Worm (Caenorhabditis elegans): Measurements from ENCODE around the gene set-2.

set-2 gene

DNA sequence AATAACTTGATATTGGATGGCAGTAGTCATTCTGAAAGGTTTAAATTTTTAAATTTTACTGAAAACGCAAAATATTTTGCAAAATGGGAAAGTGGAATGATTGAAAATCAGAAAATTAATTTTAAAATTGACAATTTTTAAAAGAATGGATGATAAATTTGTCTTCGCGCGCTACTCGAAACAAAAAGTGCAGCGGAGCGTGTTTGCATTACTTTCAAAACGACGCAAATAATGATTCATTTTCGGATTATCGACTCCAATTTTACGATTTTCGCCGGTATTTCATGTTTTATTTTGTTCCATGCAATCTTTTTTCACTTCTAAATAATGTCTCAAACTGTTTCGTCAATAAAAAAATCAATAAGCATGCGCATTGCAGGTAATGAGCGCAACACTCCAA is 51.7 kb downstream of the set-2 start, which contains the start of the genes tost-1 and arx-6 (continued):
- TF ChIP-seq nhr-47 (tag; optimal IDR thresholded peaks at IDR 0.05): peak; percentile 48
- no peak for TF ChIP-seq egl-27 (tag; optimal IDR thresholded peaks at IDR 0.05)
- peak; percentile 36 for TF ChIP-seq xbp-1 (tag; optimal IDR thresholded peaks at IDR 0.05)
- peak; percentile 46 for TF ChIP-seq blmp-1 (tag; optimal IDR thresholded peaks at IDR 0.05)
- peak; percentile 38 for TF ChIP-seq fos-1 (tag; optimal IDR thresholded peaks at IDR 0.05)
- peak; percentile 51 for TF ChIP-seq lin-15B (tag; optimal IDR thresholded peaks at IDR 0.05)
- TF ChIP-seq nhr-20 (tag; optimal IDR thresholded peaks at IDR 0.05): peak; percentile 36
- TF ChIP-seq unc-30 (tag; optimal IDR thresholded peaks at IDR 0.05): no peak
- TF ChIP-seq nhr-19 (GFP tag; conservative IDR thresholded peaks at IDR 0.05): peak; percentile 20; the same call in 1 of the 2 replicates
- TF ChIP-seq efl-3 (GFP tag; optimal IDR thresholded peaks at IDR 0.05): no peak
- TF ChIP-seq pag-3 (tag; optimal IDR thresholded peaks at IDR 0.05; ENCODE audit: borderline replicate concordance, insufficient read depth): no peak
- TF ChIP-seq ztf-4 (tag; optimal IDR thresholded peaks at IDR 0.05): no peak
- TF ChIP-seq swsn-7 (tag; optimal IDR thresholded peaks at IDR 0.05): peak; percentile 23
- no peak for TF ChIP-seq ets-5 (GFP tag; IDR thresholded peaks at IDR 0.05)
- peak; percentile 62 for TF ChIP-seq snu-23 (GFP tag; optimal IDR thresholded peaks at IDR 0.05)
- TF ChIP-seq lin-13 (GFP tag; optimal IDR thresholded peaks at IDR 0.05): no peak
- no peak for TF ChIP-seq ceh-90 (tag; optimal IDR thresholded peaks at IDR 0.05)
- no peak for TF ChIP-seq sptf-1 (tag; optimal IDR thresholded peaks at IDR 0.05)
- TF ChIP-seq unc-86 (tag; optimal IDR thresholded peaks at IDR 0.05): no peak
- TF ChIP-seq lin-39 (tag; optimal IDR thresholded peaks at IDR 0.05): no peak
- no peak for TF ChIP-seq zag-1 (tag; optimal IDR thresholded peaks at IDR 0.05)
- no peak for TF ChIP-seq aha-1 (tag; optimal IDR thresholded peaks at IDR 0.05)
- TF ChIP-seq ceh-63 (GFP tag; optimal IDR thresholded peaks at IDR 0.05): no peak
- no peak for TF ChIP-seq fkh-4 (tag; optimal IDR thresholded peaks at IDR 0.05; ENCODE audit: borderline replicate concordance)
- no peak for TF ChIP-seq aly-2 (tag; optimal IDR thresholded peaks at IDR 0.05)
- no peak for TF ChIP-seq zip-4 (GFP tag; optimal IDR thresholded peaks at IDR 0.05)
- peak; percentile 51 for TF ChIP-seq nhr-71 (tag; optimal IDR thresholded peaks at IDR 0.05)
- no peak for TF ChIP-seq vab-15 (tag; optimal IDR thresholded peaks at IDR 0.05)
- no peak for TF ChIP-seq ceh-8 (GFP tag; optimal IDR thresholded peaks at IDR 0.05)
- TF ChIP-seq lin-14 (GFP tag; optimal IDR thresholded peaks at IDR 0.05): peak; percentile 18
- TF ChIP-seq C04F5.9 (tag; optimal IDR thresholded peaks at IDR 0.05): peak; percentile 5
- no peak for TF ChIP-seq unc-130 (tag; optimal IDR thresholded peaks at IDR 0.05)
- TF ChIP-seq sup-37 (GFP tag; optimal IDR thresholded peaks at IDR 0.05): no peak
- peak; percentile 85 to 94 for TF ChIP-seq lin-35 (GFP tag; optimal IDR thresholded peaks at IDR 0.05)
- TF ChIP-seq sox-4 (tag; optimal IDR thresholded peaks at IDR 0.05): no peak
- TF ChIP-seq hlh-4 (tag; optimal IDR thresholded peaks at IDR 0.05): no peak
- TF ChIP-seq mdl-1 (tag; optimal IDR thresholded peaks at IDR 0.05): no peak
- TF ChIP-seq elt-2 (tag; optimal IDR thresholded peaks at IDR 0.05): no peak
- no peak for TF ChIP-seq nhr-85 (tag)
- no peak for TF ChIP-seq ceh-88 (GFP tag; IDR thresholded peaks at IDR 0.05)
- TF ChIP-seq snpc-4 (tag; optimal IDR thresholded peaks at IDR 0.05): no peak
- peak; percentile 84 to 92 (median 89) for TF ChIP-seq dpl-1 (GFP tag; optimal IDR thresholded peaks at IDR 0.05)
- TF ChIP-seq mef-2 (tag; optimal IDR thresholded peaks at IDR 0.05): no peak
- TF ChIP-seq fkh-10 (GFP tag; optimal IDR thresholded peaks at IDR 0.05): no peak

DNA sequence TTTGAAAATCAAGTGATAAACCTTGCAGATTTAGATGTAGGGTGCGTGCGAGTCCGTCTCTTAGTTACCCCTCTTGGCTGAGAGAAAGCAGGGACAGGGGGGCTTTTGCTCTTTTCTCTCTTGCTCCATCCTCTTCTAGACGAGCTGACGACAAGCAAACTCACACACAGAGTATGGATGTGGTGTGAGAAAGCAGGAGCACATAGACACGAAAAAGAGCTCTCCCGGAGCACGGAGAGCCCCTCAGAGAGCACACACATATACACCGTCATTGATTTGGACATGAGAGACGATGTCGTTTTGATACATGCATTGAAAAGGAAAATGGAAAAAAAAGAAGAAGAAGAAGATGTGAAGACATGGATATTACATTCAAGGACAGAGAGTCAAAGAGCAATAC is 54.3 kb downstream of the set-2 start:
- no peak for TF ChIP-seq nhr-237 (tag; optimal IDR thresholded peaks at IDR 0.05)
- no peak for TF ChIP-seq lir-3 (tag; optimal IDR thresholded peaks at IDR 0.05; ENCODE audit: poor library complexity)
- no peak for TF ChIP-seq xbp-1 (tag; optimal IDR thresholded peaks at IDR 0.05)
- peak; percentile 2 for TF ChIP-seq swsn-7 (tag; optimal IDR thresholded peaks at IDR 0.05)
- TF ChIP-seq mef-2 (tag; optimal IDR thresholded peaks at IDR 0.05): no peak
- TF ChIP-seq unc-86 (tag; optimal IDR thresholded peaks at IDR 0.05): peak; percentile 50
- TF ChIP-seq nhr-47 (tag; optimal IDR thresholded peaks at IDR 0.05): peak; percentile 3
- TF ChIP-seq egl-13 (tag; optimal IDR thresholded peaks at IDR 0.05): peak; percentile 47
- TF ChIP-seq unc-30 (tag; optimal IDR thresholded peaks at IDR 0.05): no peak
- TF ChIP-seq mab-9 (GFP tag; IDR thresholded peaks at IDR 0.05): no peak
- no peak for TF ChIP-seq mdl-1 (tag; optimal IDR thresholded peaks at IDR 0.05)
- TF ChIP-seq isw-1 (GFP tag; IDR thresholded peaks at IDR 0.05): no peak
- peak; percentile 56 for TF ChIP-seq dsc-1 (tag; optimal IDR thresholded peaks at IDR 0.05)
- peak in 1 of 2 experiments; percentile 7 for TF ChIP-seq lsy-2 (tag; optimal IDR thresholded peaks at IDR 0.05)
- no peak for TF ChIP-seq hlh-17 (GFP tag; optimal IDR thresholded peaks at IDR 0.05; ENCODE audit: borderline replicate concordance)
- TF ChIP-seq fkh-10 (GFP tag; optimal IDR thresholded peaks at IDR 0.05): peak; percentile 42
- no peak for TF ChIP-seq nhr-28 (tag; optimal IDR thresholded peaks at IDR 0.05)
- peak in 2 of 3 experiments; percentile 3 to 6 for TF ChIP-seq ceh-82 (tag; optimal IDR thresholded peaks at IDR 0.05)

Measured in whole organism, L1 larva.